Fruit fly (Drosophila melanogaster) whole organism, wandering third instar larva: Measurements from ENCODE around the gene CG1233.

Experiments
- CG32264 ChIP-seq: fragments of 200-800 bp; sonication (Bioruptor generic); optimal IDR thresholded peaks from 2 replicates; lab custom pipeline; 2016; ENCODE audit warnings: missing biosample characterization, missing genetic modification characterization
- CG9705 ChIP-seq: fragments of 200-800 bp; sonication (Bioruptor generic); optimal IDR thresholded peaks from 2 replicates; lab custom pipeline; 2018; ENCODE audit warnings: missing biosample characterization, mild to moderate bottlenecking, missing genetic modification characterization
- CrebA ChIP-seq: fragments of 200-800 bp; sonication (Bioruptor generic); optimal IDR thresholded peaks from 2 replicates; lab custom pipeline; 2016; ENCODE audit warnings: missing biosample characterization, mild to moderate bottlenecking, missing genetic modification characterization, borderline replicate concordance
- Dfd ChIP-seq: fragments of >200 bp; optimal IDR thresholded peaks from 2 replicates; lab custom pipeline; 2017; ENCODE audit warnings: missing biosample characterization, missing genetic modification characterization
- Dif ChIP-seq: fragments of 200-275, 200-300 bp; sonication (Bioruptor generic); optimal IDR thresholded peaks from 2 replicates; lab custom pipeline; 2018; ENCODE audit warnings: missing biosample characterization, missing genetic modification characterization; ENCODE audit not compliant: partially characterized antibody
- GATAd ChIP-seq: sonication (Bioruptor generic); optimal IDR thresholded peaks from 2 replicates; lab custom pipeline; 2016; ENCODE audit warnings: missing biosample characterization, missing genetic modification characterization
- HLH106 ChIP-seq: fragments of 200-800 bp; optimal IDR thresholded peaks from 3 replicates; lab custom pipeline; 2019; ENCODE audit warnings: missing biosample characterization, mild to moderate bottlenecking, missing genetic modification characterization, moderate library complexity
- Hr78 ChIP-seq: fragments of >200 bp; optimal IDR thresholded peaks from 2 replicates; lab custom pipeline; 2017; ENCODE audit warnings: missing biosample characterization, missing genetic modification characterization
- Hr83 ChIP-seq: fragments of 200-300 bp; sonication (Bioruptor generic); optimal IDR thresholded peaks from 2 replicates; lab custom pipeline; 2016; ENCODE audit warnings: missing biosample characterization, mild to moderate bottlenecking, missing genetic modification characterization, moderate library complexity; ENCODE audit not compliant: poor library complexity, severe bottlenecking
- Jra ChIP-seq: sonication (Bioruptor generic); optimal IDR thresholded peaks from 2 replicates; lab custom pipeline; 2016; ENCODE audit warnings: missing biosample characterization, missing genetic modification characterization
- Mio ChIP-seq: sonication (Bioruptor generic); optimal IDR thresholded peaks from 2 replicates; lab custom pipeline; 2016; ENCODE audit warnings: missing biosample characterization, missing genetic modification characterization
- OdsH ChIP-seq: fragments of 200-800 bp; sonication (Bioruptor generic); optimal IDR thresholded peaks from 2 replicates; lab custom pipeline; 2016; ENCODE audit warnings: missing biosample characterization, mild to moderate bottlenecking, missing genetic modification characterization
- Rel ChIP-seq, 2 experiments: fragments of 200-800 bp; sonication (Bioruptor generic) in 1 of 2; optimal IDR thresholded peaks; 2 replicates in 1 of 2; 3 replicates in 1 of 2; lab custom pipeline; 2016 to 2019; ENCODE audit warnings: mild to moderate bottlenecking in 2 of 2, missing biosample characterization in 2 of 2, missing genetic modification characterization in 2 of 2, moderate library complexity in 1 of 2
- Vsx2 ChIP-seq: fragments of 200-300, 225-300 bp; sonication (Bioruptor generic); optimal IDR thresholded peaks from 2 replicates; lab custom pipeline; 2018; ENCODE audit warnings: missing biosample characterization, missing genetic modification characterization; ENCODE audit not compliant: partially characterized antibody
- br ChIP-seq: fragments of 200-800 bp; sonication (Bioruptor generic); optimal IDR thresholded peaks from 2 replicates; lab custom pipeline; 2016; ENCODE audit warnings: missing biosample characterization, missing genetic modification characterization
- dmrt93B ChIP-seq: fragments of 200-800 bp; sonication (Bioruptor generic); optimal IDR thresholded peaks from 2 replicates; lab custom pipeline; 2018; ENCODE audit warnings: missing biosample characterization, mild to moderate bottlenecking, missing genetic modification characterization
- dsf ChIP-seq: sonication (Bioruptor generic); optimal IDR thresholded peaks from 2 replicates; lab custom pipeline; 2016; ENCODE audit warnings: missing biosample characterization, missing genetic modification characterization, borderline replicate concordance
- ey ChIP-seq: fragments of 200-800 bp; sonication (Bioruptor generic); optimal IDR thresholded peaks from 2 replicates; lab custom pipeline; 2016; ENCODE audit warnings: missing biosample characterization, missing genetic modification characterization
- foxo ChIP-seq, 2 experiments: fragments of 200-800 bp; sonication (Bioruptor generic); optimal IDR thresholded peaks; 2 replicates in 1 of 2; 3 replicates in 1 of 2; lab custom pipeline; 2016 to 2017; ENCODE audit warnings: missing biosample characterization in 2 of 2, missing genetic modification characterization in 2 of 2
- fru ChIP-seq: fragments of 200-800 bp; sonication (Bioruptor generic); optimal IDR thresholded peaks from 3 replicates; lab custom pipeline; 2016; ENCODE audit warnings: missing biosample characterization, mild to moderate bottlenecking, missing genetic modification characterization
- jim ChIP-seq: fragments of 175-275, 200-325 bp; sonication (Bioruptor generic); optimal IDR thresholded peaks from 2 replicates; lab custom pipeline; 2016; ENCODE audit warnings: missing biosample characterization, mild to moderate bottlenecking, missing genetic modification characterization
- lola ChIP-seq: fragments of >200 bp; optimal IDR thresholded peaks from 2 replicates; lab custom pipeline; 2017; ENCODE audit warnings: missing biosample characterization, missing genetic modification characterization
- psq ChIP-seq: fragments of 200-800 bp; sonication (Bioruptor generic); optimal IDR thresholded peaks from 3 replicates; lab custom pipeline; 2017; ENCODE audit warnings: missing biosample characterization, mild to moderate bottlenecking, missing genetic modification characterization, moderate library complexity
- rgr ChIP-seq: fragments of 200-800 bp; sonication (Bioruptor generic); optimal IDR thresholded peaks from 3 replicates; lab custom pipeline; 2016; ENCODE audit warnings: missing biosample characterization, mild to moderate bottlenecking, missing genetic modification characterization
- sage ChIP-seq: fragments of 200-800 bp; sonication (Bioruptor generic); optimal IDR thresholded peaks from 2 replicates; lab custom pipeline; 2016; ENCODE audit warnings: missing biosample characterization, mild to moderate bottlenecking, missing genetic modification characterization
- sv ChIP-seq: fragments of 200-800 bp; sonication (Bioruptor generic); optimal IDR thresholded peaks from 3 replicates; lab custom pipeline; 2016; ENCODE audit warnings: missing biosample characterization, missing genetic modification characterization
- usp ChIP-seq: fragments of >200 bp; optimal IDR thresholded peaks from 2 replicates; lab custom pipeline; 2017; ENCODE audit warnings: missing biosample characterization, missing genetic modification characterization
- woc ChIP-seq: sonication (Bioruptor generic); optimal IDR thresholded peaks from 2 replicates; lab custom pipeline; 2016; ENCODE audit warnings: missing biosample characterization, mild to moderate bottlenecking, missing genetic modification characterization

The CG1233 gene

dm6 chr3L:357681-358080 is 3.6 kb upstream of the CG1233 start, which contains the start of gene Roc1b:
Gene Roc1b (plus strand): TSS chr3L:357981.
- TF ChIP-seq Dfd (GFP tag; lab: Kevin White, UChicago) (no peak), Mio (GFP tag; lab: Kevin White, UChicago) (no peak), woc (GFP tag; lab: Kevin White, UChicago) (no peak), OdsH (GFP tag; lab: Kevin White, UChicago) (no peak), jim (GFP tag; lab: Kevin White, UChicago) (no peak), ey (GFP tag; lab: Kevin White, UChicago) (no peak), CrebA (GFP tag; lab: Kevin White, UChicago) (no peak), HLH106 (no peak), Hr83 (GFP tag; lab: Kevin White, UChicago) (no peak), dsf (GFP tag; lab: Kevin White, UChicago) (no peak), Hr78 (GFP tag; lab: Kevin White, UChicago) (no peak), usp (GFP tag; lab: Kevin White, UChicago) (no peak), dmrt93B (GFP tag; lab: Kevin White, UChicago) (no peak), sage (GFP tag; lab: Kevin White, UChicago) (no peak)

- TF ChIP-seq HLH106 (no peak), CrebA (GFP tag; lab: Kevin White, UChicago) (no peak), dmrt93B (GFP tag; lab: Kevin White, UChicago) (no peak), usp (GFP tag; lab: Kevin White, UChicago) (no peak), foxo (GFP tag; optimal IDR thresholded peaks at IDR 0.05; lab: Kevin White, UChicago) (no peak), CG32264 (GFP tag; lab: Kevin White, UChicago) (no peak), Jra (GFP tag; lab: Kevin White, UChicago) (no peak), Dfd (GFP tag; lab: Kevin White, UChicago) (no peak), Dif (GFP tag; lab: Kevin White, UChicago) (no peak)
Observed at dm6 chr3L:366337-366736, 5.1 kb downstream of the CG1233 start, which contains the start of gene CG13884. Gene CG13884 (minus strand): TSS chr3L:366437.

DNA sequence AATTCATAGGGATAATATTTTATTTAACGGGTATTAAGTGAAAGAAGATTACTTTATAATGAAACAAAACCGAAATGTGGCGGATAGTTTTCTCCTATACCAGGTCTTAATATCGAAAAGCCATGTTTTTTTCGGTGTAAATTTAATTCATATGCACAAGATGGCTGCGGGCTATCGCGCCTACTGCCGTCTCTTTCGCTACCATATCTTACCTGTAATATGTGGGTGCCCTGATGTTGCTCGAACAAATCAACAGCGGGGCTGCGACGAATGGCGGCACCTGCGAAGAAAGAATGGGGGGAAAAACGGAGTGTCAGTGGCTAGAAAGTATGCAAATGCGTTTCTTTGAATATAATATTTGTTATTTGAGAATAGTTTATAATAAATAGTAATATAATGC is 10.0 kb downstream of the CG1233 start:
- TF ChIP-seq sv (GFP tag; lab: Kevin White, UChicago) (no peak), GATAd (GFP tag; lab: Kevin White, UChicago) (no peak), ey (GFP tag; lab: Kevin White, UChicago) (no peak), Hr83 (GFP tag; lab: Kevin White, UChicago) (no peak), OdsH (GFP tag; lab: Kevin White, UChicago) (no peak), Dif (GFP tag; lab: Kevin White, UChicago) (no peak), CG32264 (GFP tag; lab: Kevin White, UChicago) (no peak), dsf (GFP tag; lab: Kevin White, UChicago) (no peak), Vsx2 (GFP tag; lab: Kevin White, UChicago) (no peak), woc (GFP tag; lab: Kevin White, UChicago) (no peak)

DNA sequence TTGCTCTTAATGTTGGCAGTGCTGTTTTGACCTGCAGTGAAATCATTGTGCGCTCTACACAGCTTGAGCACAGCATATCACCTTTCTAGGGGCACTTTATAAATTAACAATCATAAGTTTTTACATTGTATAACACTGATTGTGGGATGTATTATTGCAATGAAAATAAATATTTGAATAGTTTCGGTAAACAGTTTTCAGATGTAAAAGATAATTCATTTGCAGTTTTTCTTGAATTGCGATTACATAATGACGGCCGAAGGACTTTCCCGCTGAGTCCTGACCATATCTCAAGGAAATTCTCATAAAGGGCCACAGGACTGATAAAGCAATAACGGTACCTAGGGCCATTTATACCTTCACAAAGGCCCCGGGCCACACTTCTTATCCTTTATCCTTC is 13.3 kb downstream of the CG1233 start:
- no peak for TF ChIP-seq Dfd (GFP tag; lab: Kevin White, UChicago)
- TF ChIP-seq OdsH (GFP tag; lab: Kevin White, UChicago), result no peak

dm6 chr3L:375672-376071 is 14.4 kb downstream of the CG1233 start:
- TF ChIP-seq fru (no peak), rgr (GFP tag; lab: Kevin White, UChicago) (no peak), foxo (GFP tag; optimal IDR thresholded peaks at IDR 0.05; lab: Kevin White, UChicago) (no peak), sage (GFP tag; lab: Kevin White, UChicago) (no peak), br (GFP tag; lab: Kevin White, UChicago) (no peak), dmrt93B (GFP tag; lab: Kevin White, UChicago) (no peak), psq (GFP tag; lab: Kevin White, UChicago) (no peak), lola (GFP tag; lab: Kevin White, UChicago) (no peak), Dif (GFP tag; lab: Kevin White, UChicago) (no peak), Hr78 (GFP tag; lab: Kevin White, UChicago) (no peak), CG9705 (GFP tag; lab: Kevin White, UChicago) (no peak), woc (GFP tag; lab: Kevin White, UChicago) (no peak), Rel (GFP tag; optimal IDR thresholded peaks at IDR 0.05; lab: Kevin White, UChicago) (no peak), Rel (tag; optimal IDR thresholded peaks at IDR 0.05; lab: Kevin White, UChicago) (no peak), usp (GFP tag; lab: Kevin White, UChicago) (no peak)
